Worm (Caenorhabditis elegans): Measurements from ENCODE around the gene W05H9.2.

ce11 chrX:6319546-6319945, 52.7 kb downstream of the W05H9.2 start, which contains the start of gene chtb-3:
- TF ChIP-seq pha-2 (tag; optimal IDR thresholded peaks at IDR 0.05): no peak
- no peak for TF ChIP-seq pha-4 (tag; optimal IDR thresholded peaks at IDR 0.05)
- TF ChIP-seq nhr-11 (tag; optimal IDR thresholded peaks at IDR 0.05): no peak
- TF ChIP-seq npax-4 (tag; optimal IDR thresholded peaks at IDR 0.05): no peak
- TF ChIP-seq ama-1 (optimal IDR thresholded peaks at IDR 0.05): no peak
- TF ChIP-seq pqm-1 (tag; optimal IDR thresholded peaks at IDR 0.05): no peak
- TF ChIP-seq ceh-6 (GFP tag; optimal IDR thresholded peaks at IDR 0.05): no peak
- no peak for TF ChIP-seq fax-1 (tag; optimal IDR thresholded peaks at IDR 0.05)
- no peak for TF ChIP-seq ceh-9 (tag; optimal IDR thresholded peaks at IDR 0.05)
- TF ChIP-seq sdc-2 (tag; optimal IDR thresholded peaks at IDR 0.05): no peak
- TF ChIP-seq lim-6 (tag; optimal IDR thresholded peaks at IDR 0.05): no peak
- TF ChIP-seq fkh-10 (GFP tag; optimal IDR thresholded peaks at IDR 0.05): no peak

Measured in whole organism, late embryonic.